Worm (Caenorhabditis elegans) whole organism, L4 larva: ENCODE data around the gene osm-7.
A peak's percentile ranks its signal among the peaks of the same experiment; 100 is the strongest.

Source experiments
- aha-1 ChIP-seq: fragments of 150-350 bp; peaks from one replicate; lab custom pipeline; 2014; ENCODE audit warnings: missing biosample characterization, missing genetic modification characterization
- dmd-8 ChIP-seq: fragments of 200-800 bp; sonication (Bioruptor generic); IDR thresholded peaks from 2 replicates; pipeline ENCODE4 v1.3.6; 2022; ENCODE audit warnings: missing genetic modification characterization, missing compliant biosample characterization
- hlh-11 ChIP-seq: fragments of 200-800 bp; sonication (Bioruptor generic); optimal IDR thresholded peaks from 2 replicates; lab custom pipeline; 2018; ENCODE audit warnings: mild to moderate bottlenecking, missing genetic modification characterization, missing compliant biosample characterization
- unc-62 ChIP-seq, 3 experiments: fragments of 150-350 bp in 1 of 3; sonication (generic microtip); optimal IDR thresholded peaks in 2 of 3; peaks in 1 of 3; 1 replicate in 1 of 3; 2 replicates in 2 of 3; lab custom pipeline; 2014 to 2017; ENCODE audit warnings: missing biosample characterization in 3 of 3, missing genetic modification characterization in 3 of 3, missing genetic modification reagents in 3 of 3, missing genotype in 1 of 3

- TF ChIP-seq aha-1 (tag; lab: Kevin White, UChicago) (no peak), dmd-8 (no peak), hlh-11 (tag; lab: Kevin White, UChicago) (peak; percentile 38), unc-62 (GFP tag; optimal IDR thresholded peaks at IDR 0.05 in 1 of 2; lab: Kevin White, UChicago) (no peak), unc-62 (tag; optimal IDR thresholded peaks at IDR 0.05; lab: Kevin White, UChicago) (no peak)
Measured at ce11 chrIII:13530017-13530416, 46.0 kb upstream of the osm-7 start.
